Worm (Caenorhabditis elegans) whole organism, L4 larva: ENCODE measurements around the gene gldi-10.

Experiments
- F10B5.3 ChIP-seq: sonication (generic microtip); optimal IDR thresholded peaks from 2 replicates; lab custom pipeline; 2016; ENCODE audit warnings: mild to moderate bottlenecking, missing genetic modification characterization, missing compliant biosample characterization
- F26F4.8 ChIP-seq: fragments of 200-800 bp; sonication (Bioruptor generic); conservative IDR thresholded peaks from 2 replicates; pipeline ENCODE4 v1.3.6; 2022; ENCODE audit warnings: missing genetic modification characterization, missing compliant biosample characterization
- F44E2.7 ChIP-seq: fragments of 200-800 bp; sonication (Bioruptor generic); IDR thresholded peaks from 2 replicates; pipeline ENCODE4 v2.1.2; 2022; ENCODE audit warnings: missing genetic modification characterization, missing compliant biosample characterization
- F49E8.2 ChIP-seq: sonication (generic microtip); optimal IDR thresholded peaks from 2 replicates; lab custom pipeline; 2016; ENCODE audit warnings: missing compliant biosample characterization, mild to moderate bottlenecking, missing genetic modification characterization, borderline replicate concordance
- Y48G9A.11 ChIP-seq: fragments of 200-800 bp; sonication (Bioruptor generic); IDR thresholded peaks from 2 replicates; pipeline ENCODE4 v1.3.6; 2022; ENCODE audit warnings: missing genetic modification reagents, missing genetic modification characterization, missing compliant biosample characterization
- Y5F2A.4 ChIP-seq: fragments of 200-800 bp; sonication (Bioruptor generic); optimal IDR thresholded peaks from 2 replicates; lab custom pipeline; 2018; ENCODE audit warnings: mild to moderate bottlenecking, missing genetic modification characterization, missing compliant biosample characterization
- ZK337.2 ChIP-seq: fragments of 200-800 bp; sonication (Bioruptor generic); IDR thresholded peaks from 2 replicates; pipeline ENCODE4 v1.3.6; 2022; ENCODE audit warnings: missing genetic modification reagents, missing genetic modification characterization, missing compliant biosample characterization
- ZK546.5 ChIP-seq, 2 experiments: sonication (generic microtip); optimal IDR thresholded peaks; 2 replicates each; lab custom pipeline; 2017; ENCODE audit warnings: missing biosample characterization in 2 of 2, missing genetic modification characterization in 2 of 2
- ceh-28 ChIP-seq: fragments of 150-350 bp; optimal IDR thresholded peaks from 2 replicates; lab custom pipeline; 2014; ENCODE audit warnings: missing biosample characterization, missing genetic modification reagents, missing genetic modification characterization
- ceh-44 ChIP-seq: fragments of 200-800 bp; sonication (Bioruptor generic); IDR thresholded peaks from 2 replicates; pipeline ENCODE4 v1.3.6; 2022; ENCODE audit warnings: missing genetic modification reagents, missing genetic modification characterization, missing compliant biosample characterization
- ces-1 ChIP-seq: fragments of 150-350 bp; sonication (generic microtip); optimal IDR thresholded peaks from 4 replicates; lab custom pipeline; 2014; ENCODE audit warnings: missing biosample characterization, missing genetic modification reagents, missing genetic modification characterization
- cey-2 ChIP-seq: sonication (generic microtip); optimal IDR thresholded peaks from 3 replicates; lab custom pipeline; 2017; ENCODE audit warnings: missing genetic modification characterization, mild to moderate bottlenecking, missing compliant biosample characterization, antibody characterized with exemption, borderline replicate concordance; ENCODE audit not compliant: insufficient read depth
- daf-19 ChIP-seq: fragments of 200-800 bp; sonication (Bioruptor generic); conservative IDR thresholded peaks from 2 replicates; pipeline ENCODE4 v1.3.6; 2022; ENCODE audit warnings: missing genetic modification characterization, missing compliant biosample characterization
- dmd-6 ChIP-seq: fragments of 200-800 bp; sonication (Bioruptor generic); IDR thresholded peaks from 2 replicates; pipeline ENCODE4 v1.3.6; 2022; ENCODE audit warnings: missing genetic modification reagents, missing genetic modification characterization, missing compliant biosample characterization
- dmd-8 ChIP-seq: fragments of 200-800 bp; sonication (Bioruptor generic); IDR thresholded peaks from 2 replicates; pipeline ENCODE4 v1.3.6; 2022; ENCODE audit warnings: missing genetic modification characterization, missing compliant biosample characterization
- dmd-9 ChIP-seq: fragments of 200-800 bp; sonication (Bioruptor generic); IDR thresholded peaks from 2 replicates; pipeline ENCODE4 v1.3.6; 2022; ENCODE audit warnings: missing genetic modification reagents, missing genetic modification characterization, missing compliant biosample characterization
- duxl-1 ChIP-seq: sonication (generic microtip); optimal IDR thresholded peaks from 2 replicates; lab custom pipeline; 2016; ENCODE audit warnings: mild to moderate bottlenecking, missing genetic modification characterization, moderate library complexity, missing compliant biosample characterization; ENCODE audit not compliant: poor library complexity
- dve-1 ChIP-seq: sonication (generic microtip); optimal IDR thresholded peaks from 2 replicates; lab custom pipeline; 2017; ENCODE audit warnings: antibody characterized with exemption, mild to moderate bottlenecking, missing genetic modification characterization, missing compliant biosample characterization; ENCODE audit not compliant: insufficient read depth
- egl-43 ChIP-seq: fragments of 200-800 bp; sonication (Bioruptor generic); IDR thresholded peaks from 2 replicates; pipeline ENCODE4 v1.3.6; 2022; ENCODE audit warnings: missing genetic modification reagents, missing genetic modification characterization, missing compliant biosample characterization
- fos-1 ChIP-seq: fragments of 150-350 bp; optimal IDR thresholded peaks from 2 replicates; lab custom pipeline; 2014; ENCODE audit warnings: missing biosample characterization, missing genetic modification characterization
- hif-1 ChIP-seq, 2 experiments: sonication (generic microtip); optimal IDR thresholded peaks; 2 replicates each; lab custom pipeline; 2016 to 2017; ENCODE audit warnings: missing compliant biosample characterization in 2 of 2, missing genetic modification characterization in 2 of 2, missing genetic modification reagents in 2 of 2, missing genotype in 2 of 2, mild to moderate bottlenecking in 1 of 2
- hlh-30 ChIP-seq: sonication (generic microtip); optimal IDR thresholded peaks from 2 replicates; lab custom pipeline; 2017; ENCODE audit warnings: antibody characterized with exemption, mild to moderate bottlenecking, missing genetic modification characterization, missing compliant biosample characterization; ENCODE audit not compliant: insufficient read depth
- hmg-1.1 ChIP-seq: fragments of 200-800 bp; sonication (Bioruptor generic); IDR thresholded peaks from 2 replicates; pipeline ENCODE4 v1.3.6; 2022; ENCODE audit warnings: missing genetic modification reagents, missing genetic modification characterization, missing compliant biosample characterization
- jun-1 ChIP-seq: fragments of 150-350 bp; optimal IDR thresholded peaks from 2 replicates; lab custom pipeline; 2014; ENCODE audit warnings: missing biosample characterization, missing genetic modification reagents, missing genetic modification characterization
- lim-7 ChIP-seq: fragments of 200-800 bp; sonication (Bioruptor generic); IDR thresholded peaks from 2 replicates; pipeline ENCODE4 v1.3.6; 2022; ENCODE audit warnings: missing genetic modification characterization, missing compliant biosample characterization
- lin-13 ChIP-seq: fragments of 150-350 bp; optimal IDR thresholded peaks from 2 replicates; lab custom pipeline; 2014; ENCODE audit warnings: missing biosample characterization, missing genetic modification reagents, missing genetic modification characterization
- lin-15B ChIP-seq: fragments of 150-350 bp; sonication (generic microtip); optimal IDR thresholded peaks from 3 replicates; lab custom pipeline; 2014; ENCODE audit warnings: missing biosample characterization, missing genetic modification characterization
- lin-29 ChIP-seq: fragments of 200-800 bp; sonication (Bioruptor generic); IDR thresholded peaks from 2 replicates; pipeline ENCODE4 v1.3.6; 2022; ENCODE audit warnings: missing genetic modification reagents, missing genetic modification characterization, missing compliant biosample characterization
- lin-39 ChIP-seq: fragments of 150-350 bp; optimal IDR thresholded peaks from 2 replicates; lab custom pipeline; 2014; ENCODE audit warnings: missing biosample characterization, missing genetic modification reagents, missing genetic modification characterization
- lir-3 ChIP-seq: sonication (generic microtip); optimal IDR thresholded peaks from 2 replicates; lab custom pipeline; 2016; ENCODE audit warnings: mild to moderate bottlenecking, missing genetic modification characterization, missing compliant biosample characterization
- lsy-2 ChIP-seq, 2 experiments: fragments of 150-350 bp in 1 of 2; sonication (generic microtip) in 1 of 2; optimal IDR thresholded peaks; 2 replicates each; lab custom pipeline; 2014 to 2017; ENCODE audit warnings: missing biosample characterization in 2 of 2, missing genetic modification characterization in 2 of 2
- madf-5 ChIP-seq, 2 experiments: fragments of 200-800 bp; sonication (Bioruptor generic); IDR thresholded peaks; 2 replicates each; pipeline ENCODE4 v1.3.6; 2022; ENCODE audit warnings: missing compliant biosample characterization in 2 of 2, missing genetic modification characterization in 2 of 2
- mxl-3 ChIP-seq: fragments of 200-800 bp; sonication (Bioruptor generic); optimal IDR thresholded peaks from 2 replicates; lab custom pipeline; 2018; ENCODE audit warnings: mild to moderate bottlenecking, missing genetic modification characterization, missing compliant biosample characterization
- nhr-10 ChIP-seq: fragments of 150-350 bp; optimal IDR thresholded peaks from 2 replicates; lab custom pipeline; 2014; ENCODE audit warnings: missing biosample characterization, missing genetic modification characterization
- nhr-25 ChIP-seq: sonication (generic microtip); optimal IDR thresholded peaks from 2 replicates; lab custom pipeline; 2017; ENCODE audit warnings: missing genetic modification characterization, mild to moderate bottlenecking, missing compliant biosample characterization, antibody characterized with exemption, moderate library complexity, borderline replicate concordance; ENCODE audit not compliant: insufficient read depth
- nhr-28 ChIP-seq: fragments of 150-350 bp; optimal IDR thresholded peaks from 2 replicates; lab custom pipeline; 2014; ENCODE audit warnings: missing biosample characterization, missing genetic modification characterization
- nhr-42 ChIP-seq: fragments of 200-800 bp; sonication (Bioruptor generic); IDR thresholded peaks from 2 replicates; pipeline ENCODE4 v1.3.6; 2022; ENCODE audit warnings: missing genetic modification characterization, missing compliant biosample characterization
- nhr-48 ChIP-seq: sonication (generic microtip); optimal IDR thresholded peaks from 2 replicates; lab custom pipeline; 2016; ENCODE audit warnings: mild to moderate bottlenecking, missing genetic modification characterization, missing compliant biosample characterization
- nhr-77 ChIP-seq: fragments of 150-350 bp; optimal IDR thresholded peaks from 2 replicates; lab custom pipeline; 2014; ENCODE audit warnings: missing biosample characterization, missing genetic modification characterization
- pha-4 ChIP-seq, 2 experiments: fragments of 150-350 bp in 1 of 2; fragments of 200-800 bp in 1 of 2; sonication (Bioruptor generic) in 1 of 2; IDR thresholded peaks in 1 of 2; optimal IDR thresholded peaks in 1 of 2; 2 replicates each; pipeline versions ENCODE4 v1.3.6 to Lab custom; 2014 to 2022; ENCODE audit warnings: missing genetic modification characterization in 2 of 2, missing genetic modification reagents in 2 of 2, missing biosample characterization in 1 of 2, missing compliant biosample characterization in 1 of 2
- php-3 ChIP-seq: fragments of 200-800 bp; sonication (Bioruptor generic); IDR thresholded peaks from 2 replicates; pipeline ENCODE4 v1.3.6; 2022; ENCODE audit warnings: missing genetic modification reagents, missing genetic modification characterization, missing compliant biosample characterization
- saeg-2 ChIP-seq: fragments of 200-800 bp; sonication (Bioruptor generic); IDR thresholded peaks from 2 replicates; pipeline ENCODE4 v1.3.6; 2022; ENCODE audit warnings: missing genetic modification reagents, missing genetic modification characterization, missing compliant biosample characterization
- spr-3 ChIP-seq: fragments of 200-800 bp; sonication (Bioruptor generic); optimal IDR thresholded peaks from 2 replicates; lab custom pipeline; 2018; ENCODE audit warnings: mild to moderate bottlenecking, missing genetic modification characterization, missing compliant biosample characterization
- unc-130 ChIP-seq: sonication (generic microtip); optimal IDR thresholded peaks from 2 replicates; lab custom pipeline; 2016; ENCODE audit warnings: missing genetic modification reagents, missing genetic modification characterization, missing compliant biosample characterization
- unc-39 ChIP-seq: sonication (generic microtip); optimal IDR thresholded peaks from 2 replicates; lab custom pipeline; 2017; ENCODE audit warnings: missing biosample characterization, missing genetic modification characterization
- unc-62 ChIP-seq, 3 experiments: fragments of 150-350 bp in 1 of 3; sonication (generic microtip); optimal IDR thresholded peaks in 2 of 3; peaks in 1 of 3; 1 replicate in 1 of 3; 2 replicates in 2 of 3; lab custom pipeline; 2014 to 2017; ENCODE audit warnings: missing biosample characterization in 3 of 3, missing genetic modification characterization in 3 of 3, missing genetic modification reagents in 3 of 3, missing genotype in 1 of 3
- vab-7 ChIP-seq: fragments of 200-800 bp; sonication (Bioruptor generic); IDR thresholded peaks from 2 replicates; pipeline ENCODE4 v1.3.6; 2022; ENCODE audit warnings: missing genetic modification reagents, missing genetic modification characterization, missing compliant biosample characterization
- ztf-11 ChIP-seq: fragments of 150-350 bp; optimal IDR thresholded peaks from 2 replicates; lab custom pipeline; 2014; ENCODE audit warnings: missing biosample characterization, missing genetic modification characterization

Gene gldi-10

ce11 chrIV:9121545-9121944 lies 22.5 kb downstream of the gldi-10 start (continued):
- TF ChIP-seq nhr-25 (peak; percentile 51), lin-39 (tag; lab: Kevin White, UChicago) (no peak), hlh-30 (tag; lab: Kevin White, UChicago) (peak; percentile 72), F26F4.8 (no peak)

ce11 chrIV:9130605-9131004 lies 31.6 kb downstream of the gldi-10 start:
- TF ChIP-seq mxl-3 (GFP tag; lab: Kevin White, UChicago) = no peak
- TF ChIP-seq egl-43 (GFP tag; lab: Robert Waterston, UW) = no peak
- TF ChIP-seq unc-62 (GFP tag; optimal IDR thresholded peaks at IDR 0.05 in 1 of 2; lab: Kevin White, UChicago) = no peak
- TF ChIP-seq unc-62 (tag; optimal IDR thresholded peaks at IDR 0.05; lab: Kevin White, UChicago) = no peak
- TF ChIP-seq lim-7 (GFP tag; lab: Robert Waterston, UW) = 0 out of 2 replicates have a peak, but pooled peaks have one; percentile 43
- no peak for TF ChIP-seq nhr-42
- TF ChIP-seq saeg-2 (GFP tag; lab: Robert Waterston, UW) = no peak
- TF ChIP-seq dmd-9 (GFP tag; lab: Robert Waterston, UW) = no peak
- no peak for TF ChIP-seq dmd-8 (GFP tag; lab: Robert Waterston, UW)
- TF ChIP-seq F26F4.8 = no peak
- no peak for TF ChIP-seq ztf-11 (tag; lab: Kevin White, UChicago)
- no peak for TF ChIP-seq ceh-44
- TF ChIP-seq unc-130 (GFP tag; lab: Kevin White, UChicago) = no peak
- no peak for TF ChIP-seq duxl-1 (tag; lab: Kevin White, UChicago)
- peak; percentile 13 for TF ChIP-seq lin-13
- TF ChIP-seq F10B5.3 = no peak
- TF ChIP-seq lsy-2 (tag; optimal IDR thresholded peaks at IDR 0.05; lab: Kevin White, UChicago) = no peak
- no peak for TF ChIP-seq ceh-28 (tag; lab: Kevin White, UChicago)
- no peak for TF ChIP-seq F44E2.7 (GFP tag; lab: Robert Waterston, UW)
- 0 out of 2 replicates have a peak, but pooled peaks have one; percentile 18 for TF ChIP-seq php-3 (GFP tag; lab: Robert Waterston, UW)
- TF ChIP-seq ZK337.2 (GFP tag; lab: Robert Waterston, UW) = no peak
- TF ChIP-seq unc-39 (tag; lab: Kevin White, UChicago) = no peak
- TF ChIP-seq lin-39 (tag; lab: Kevin White, UChicago) = no peak
- no peak for TF ChIP-seq cey-2 (tag; lab: Kevin White, UChicago)
- TF ChIP-seq lin-15B (tag; lab: Kevin White, UChicago) = no peak
- TF ChIP-seq vab-7 (GFP tag; lab: Robert Waterston, UW) = no peak
- no peak for TF ChIP-seq nhr-48 (tag; lab: Kevin White, UChicago)
- TF ChIP-seq daf-19 (GFP tag; lab: Robert Waterston, UW) = no peak
- no peak for TF ChIP-seq lin-29 (GFP tag; lab: Robert Waterston, UW)
- TF ChIP-seq dve-1 (tag; lab: Kevin White, UChicago) = no peak
- TF ChIP-seq nhr-77 = no peak
- peak; percentile 57 for TF ChIP-seq Y48G9A.11
- TF ChIP-seq Y5F2A.4 (GFP tag; lab: Kevin White, UChicago) = no peak
- no peak for TF ChIP-seq ces-1 (GFP tag; lab: Kevin White, UChicago)
- no peak for TF ChIP-seq madf-5 (GFP tag; IDR thresholded peaks at IDR 0.05; lab: Robert Waterston, UW)
- TF ChIP-seq F49E8.2 = peak; percentile 51
- TF ChIP-seq hmg-1.1 (GFP tag; lab: Robert Waterston, UW) = no peak
- TF ChIP-seq nhr-28 (tag; lab: Kevin White, UChicago) = no peak
- no peak for TF ChIP-seq hif-1 (tag; optimal IDR thresholded peaks at IDR 0.05; lab: Kevin White, UChicago)
- TF ChIP-seq pha-4 (GFP tag; IDR thresholded peaks at IDR 0.05; lab: Robert Waterston, UW) = no peak
- no peak for TF ChIP-seq pha-4 (tag; optimal IDR thresholded peaks at IDR 0.05; lab: Kevin White, UChicago)
- TF ChIP-seq dmd-6 (GFP tag; lab: Robert Waterston, UW) = no peak
- TF ChIP-seq nhr-10 (tag; lab: Kevin White, UChicago) = no peak
- TF ChIP-seq spr-3 (GFP tag; lab: Kevin White, UChicago) = no peak
- TF ChIP-seq fos-1 (tag; lab: Kevin White, UChicago) = no peak
- TF ChIP-seq lir-3 (tag; lab: Kevin White, UChicago) = no peak
- TF ChIP-seq ZK546.5 (tag; optimal IDR thresholded peaks at IDR 0.05; lab: Kevin White, UChicago) = no peak
- no peak for TF ChIP-seq jun-1 (tag; lab: Kevin White, UChicago)
